Worm (Caenorhabditis elegans) whole organism, L3 larva: Measurements from ENCODE around the gene F36D4.4.
"Not testable (repeated sequence)": the region's sequence is repeated elsewhere in the genome, so short reads cannot be mapped to it uniquely, and the experiment has no call there.

Source experiments
- ZK546.5 ChIP-seq: sonication (generic microtip); optimal IDR thresholded peaks from 2 replicates; lab custom pipeline; 2017; ENCODE audit warnings: missing biosample characterization, missing genetic modification characterization
- aly-2 ChIP-seq: fragments of 150-350 bp; optimal IDR thresholded peaks from 2 replicates; lab custom pipeline; 2014; ENCODE audit warnings: missing biosample characterization, missing genetic modification characterization
- ama-1 ChIP-seq: fragments of 150-350 bp; optimal IDR thresholded peaks from 2 replicates; lab custom pipeline; 2018
- ceh-16 ChIP-seq: sonication (generic microtip); optimal IDR thresholded peaks from 2 replicates; lab custom pipeline; 2017; ENCODE audit warnings: missing biosample characterization, missing genetic modification characterization
- ceh-28 ChIP-seq: fragments of 150-350 bp; optimal IDR thresholded peaks from 2 replicates; lab custom pipeline; 2014; ENCODE audit warnings: missing biosample characterization, missing genetic modification reagents, missing genetic modification characterization
- ceh-82 ChIP-seq: fragments of 150-350 bp; optimal IDR thresholded peaks from 2 replicates; lab custom pipeline; 2014; ENCODE audit warnings: missing biosample characterization, missing genetic modification characterization
- ceh-9 ChIP-seq: sonication (generic microtip); optimal IDR thresholded peaks from 2 replicates; lab custom pipeline; 2018; ENCODE audit warnings: missing biosample characterization, missing genetic modification characterization
- egl-5 ChIP-seq: fragments of 150-350 bp; optimal IDR thresholded peaks from 2 replicates; lab custom pipeline; 2017; ENCODE audit warnings: missing biosample characterization, missing genetic modification reagents, missing genetic modification characterization, inconsistent platforms
- elt-2 ChIP-seq: sonication (generic microtip); optimal IDR thresholded peaks from 2 replicates; lab custom pipeline; 2016; ENCODE audit warnings: missing genetic modification reagents, mild to moderate bottlenecking, missing genetic modification characterization, missing compliant biosample characterization
- elt-3 ChIP-seq, 3 experiments: fragments of 150-350 bp in 1 of 3; sonication (generic microtip) in 2 of 3; optimal IDR thresholded peaks; 2 replicates in 2 of 3; 4 replicates in 1 of 3; lab custom pipeline; 2014 to 2017; ENCODE audit warnings: missing biosample characterization in 3 of 3, missing genetic modification characterization in 3 of 3
- fkh-10 ChIP-seq: sonication (generic microtip); optimal IDR thresholded peaks from 2 replicates; lab custom pipeline; 2017; ENCODE audit warnings: missing biosample characterization, missing genetic modification reagents, missing genetic modification characterization
- fkh-2 ChIP-seq: fragments of 150-350 bp; optimal IDR thresholded peaks from 2 replicates; lab custom pipeline; 2014; ENCODE audit warnings: missing biosample characterization, missing genetic modification reagents, missing genetic modification characterization
- fos-1 ChIP-seq: fragments of 150-350 bp; optimal IDR thresholded peaks from 2 replicates; lab custom pipeline; 2014; ENCODE audit warnings: missing biosample characterization, missing genetic modification characterization
- hmg-11 ChIP-seq: sonication (generic microtip); optimal IDR thresholded peaks from 2 replicates; lab custom pipeline; 2016; ENCODE audit warnings: missing genetic modification characterization, missing compliant biosample characterization
- jun-1 ChIP-seq: fragments of 150-350 bp; optimal IDR thresholded peaks from 2 replicates; lab custom pipeline; 2014; ENCODE audit warnings: missing biosample characterization, missing genetic modification reagents, missing genetic modification characterization
- lin-15B ChIP-seq: fragments of 150-350 bp; optimal IDR thresholded peaks from 2 replicates; lab custom pipeline; 2014; ENCODE audit warnings: missing biosample characterization, missing genetic modification characterization
- lin-39 ChIP-seq: fragments of 150-350 bp; optimal IDR thresholded peaks from 2 replicates; lab custom pipeline; 2018; ENCODE audit warnings: missing biosample characterization, missing genetic modification reagents, missing genetic modification characterization
- lsy-12 ChIP-seq: sonication (generic microtip); optimal IDR thresholded peaks from 2 replicates; lab custom pipeline; 2016; ENCODE audit warnings: mild to moderate bottlenecking, missing genetic modification characterization, missing compliant biosample characterization
- mdl-1 ChIP-seq: fragments of 150-350 bp; optimal IDR thresholded peaks from 2 replicates; lab custom pipeline; 2014; ENCODE audit warnings: missing biosample characterization, missing genetic modification characterization
- nfya-1 ChIP-seq: sonication (generic microtip); optimal IDR thresholded peaks from 2 replicates; lab custom pipeline; 2017; ENCODE audit warnings: missing genetic modification characterization, mild to moderate bottlenecking, missing compliant biosample characterization, antibody characterized with exemption, moderate library complexity; ENCODE audit not compliant: insufficient read depth
- nhr-11 ChIP-seq: fragments of 150-350 bp; optimal IDR thresholded peaks from 2 replicates; lab custom pipeline; 2014; ENCODE audit warnings: missing biosample characterization, missing genetic modification characterization
- nhr-25 ChIP-seq: sonication (generic microtip); optimal IDR thresholded peaks from 2 replicates; lab custom pipeline; 2017; ENCODE audit warnings: missing biosample characterization, missing genetic modification characterization
- nhr-28 ChIP-seq: fragments of 150-350 bp; optimal IDR thresholded peaks from 2 replicates; lab custom pipeline; 2014; ENCODE audit warnings: missing biosample characterization, missing genetic modification characterization
- nhr-67 ChIP-seq: fragments of 150-350 bp; optimal IDR thresholded peaks from 2 replicates; lab custom pipeline; 2014; ENCODE audit warnings: missing biosample characterization, missing genetic modification characterization
- nhr-77 ChIP-seq: fragments of 150-350 bp; optimal IDR thresholded peaks from 2 replicates; lab custom pipeline; 2014; ENCODE audit warnings: missing biosample characterization, missing genetic modification characterization
- pha-4 ChIP-seq: fragments of 150-350 bp; optimal IDR thresholded peaks from 2 replicates; lab custom pipeline; 2014; ENCODE audit warnings: missing biosample characterization, missing genetic modification reagents, missing genetic modification characterization
- pqm-1 ChIP-seq: fragments of 150-350 bp; optimal IDR thresholded peaks from 2 replicates; lab custom pipeline; 2017; ENCODE audit warnings: missing biosample characterization, missing genetic modification characterization, inconsistent platforms
- snpc-4 ChIP-seq: fragments of 150-350 bp; optimal IDR thresholded peaks from 2 replicates; lab custom pipeline; 2014; ENCODE audit warnings: missing biosample characterization, missing genetic modification characterization
- tbx-2 ChIP-seq: sonication (generic microtip); optimal IDR thresholded peaks from 2 replicates; lab custom pipeline; 2016; ENCODE audit warnings: mild to moderate bottlenecking, missing genetic modification characterization, missing compliant biosample characterization
- unc-62 ChIP-seq: fragments of 150-350 bp; sonication (generic microtip); optimal IDR thresholded peaks from 4 replicates; lab custom pipeline; 2014; ENCODE audit warnings: missing biosample characterization, missing genetic modification reagents, missing genetic modification characterization
- zag-1 ChIP-seq: fragments of 150-350 bp; optimal IDR thresholded peaks from 2 replicates; lab custom pipeline; 2014; ENCODE audit warnings: missing biosample characterization, missing genetic modification characterization
- ztf-4 ChIP-seq: fragments of 150-350 bp; optimal IDR thresholded peaks from 2 replicates; lab custom pipeline; 2014; ENCODE audit warnings: missing biosample characterization, missing genetic modification characterization

The F36D4.4 gene

DNA sequence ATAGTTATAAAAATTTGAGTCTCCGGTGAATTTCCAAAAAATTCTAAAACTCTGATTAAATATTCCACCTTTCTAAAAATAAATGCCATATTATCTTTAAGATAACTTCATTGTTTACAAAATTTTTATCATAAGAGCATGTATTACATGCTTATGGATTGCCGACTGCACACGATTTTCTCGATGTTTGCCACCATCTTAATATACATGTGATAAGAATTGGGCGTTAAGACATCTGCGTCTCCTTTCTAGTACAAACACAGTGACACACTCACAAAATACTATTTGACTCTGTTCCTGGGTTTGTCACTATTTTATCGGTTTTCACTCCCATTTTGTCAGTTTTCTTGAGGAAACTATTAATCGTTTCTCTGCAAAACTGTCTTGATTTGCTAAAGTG, 28.7 kb upstream of the F36D4.4 start:
- peak; percentile 96 for TF ChIP-seq elt-2
- peak; percentile 90 for TF ChIP-seq pqm-1 (tag; lab: Kevin White, UChicago)
- TF ChIP-seq jun-1 (tag; lab: Kevin White, UChicago), result peak; percentile 39
- peak; percentile 89 for TF ChIP-seq pha-4 (tag; lab: Kevin White, UChicago)
- no peak for TF ChIP-seq ceh-9 (tag; lab: Kevin White, UChicago)
- no peak for TF ChIP-seq nhr-77 (tag; lab: Kevin White, UChicago)

ce11 chrV:9442471-9442870, 28.1 kb upstream of the F36D4.4 start:
- TF ChIP-seq elt-2, result peak; percentile 17
- TF ChIP-seq nhr-11 (tag; lab: Kevin White, UChicago), result no peak
- TF ChIP-seq pha-4 (tag; lab: Kevin White, UChicago), result peak; percentile 14

DNA sequence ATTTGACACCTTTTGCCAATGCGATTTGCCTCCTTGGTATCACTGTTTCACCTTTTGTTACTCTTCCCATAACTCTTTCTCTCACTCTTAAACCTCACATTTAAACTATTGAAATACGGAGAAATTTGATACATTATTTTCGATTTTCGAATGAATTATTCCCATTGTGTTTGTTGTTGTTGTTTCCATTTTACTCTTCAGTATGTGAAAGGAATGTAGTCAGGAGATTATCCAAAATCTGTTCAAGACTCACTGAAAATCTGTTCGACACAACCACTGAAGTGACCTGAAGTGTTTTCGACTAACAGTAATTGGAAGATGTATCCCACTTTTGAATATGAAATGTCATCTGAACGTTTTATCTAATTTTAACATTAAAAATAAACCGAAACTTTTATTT, 26.6 kb upstream of the F36D4.4 start:
- TF ChIP-seq zag-1 (tag; lab: Kevin White, UChicago), result no peak
- TF ChIP-seq elt-3 (tag; optimal IDR thresholded peaks at IDR 0.05; lab: Kevin White, UChicago), result no peak
- no peak for TF ChIP-seq ceh-82 (tag; lab: Kevin White, UChicago)
- no peak for TF ChIP-seq mdl-1 (tag; lab: Kevin White, UChicago)
- TF ChIP-seq elt-2, result no peak
- no peak for TF ChIP-seq ama-1 (lab: Kevin White, UChicago)
- TF ChIP-seq jun-1 (tag; lab: Kevin White, UChicago), result no peak

- TF ChIP-seq tbx-2 (tag; lab: Kevin White, UChicago) (no peak), snpc-4 (tag; lab: Kevin White, UChicago) (no peak), pha-4 (tag; lab: Kevin White, UChicago) (no peak), lin-15B (tag; lab: Kevin White, UChicago) (no peak), lsy-12 (tag; lab: Kevin White, UChicago) (no peak), unc-62 (no peak), fkh-10 (GFP tag; lab: Kevin White, UChicago) (no peak), jun-1 (tag; lab: Kevin White, UChicago) (no peak), nhr-25 (tag; lab: Kevin White, UChicago) (no peak), nfya-1 (tag; lab: Kevin White, UChicago) (no peak), egl-5 (no peak), lin-39 (tag; lab: Kevin White, UChicago) (no peak), ceh-82 (tag; lab: Kevin White, UChicago) (no peak)
These were observed 25.5 kb upstream of the F36D4.4 start for ce11 chrV:9440003-9440319.

DNA sequence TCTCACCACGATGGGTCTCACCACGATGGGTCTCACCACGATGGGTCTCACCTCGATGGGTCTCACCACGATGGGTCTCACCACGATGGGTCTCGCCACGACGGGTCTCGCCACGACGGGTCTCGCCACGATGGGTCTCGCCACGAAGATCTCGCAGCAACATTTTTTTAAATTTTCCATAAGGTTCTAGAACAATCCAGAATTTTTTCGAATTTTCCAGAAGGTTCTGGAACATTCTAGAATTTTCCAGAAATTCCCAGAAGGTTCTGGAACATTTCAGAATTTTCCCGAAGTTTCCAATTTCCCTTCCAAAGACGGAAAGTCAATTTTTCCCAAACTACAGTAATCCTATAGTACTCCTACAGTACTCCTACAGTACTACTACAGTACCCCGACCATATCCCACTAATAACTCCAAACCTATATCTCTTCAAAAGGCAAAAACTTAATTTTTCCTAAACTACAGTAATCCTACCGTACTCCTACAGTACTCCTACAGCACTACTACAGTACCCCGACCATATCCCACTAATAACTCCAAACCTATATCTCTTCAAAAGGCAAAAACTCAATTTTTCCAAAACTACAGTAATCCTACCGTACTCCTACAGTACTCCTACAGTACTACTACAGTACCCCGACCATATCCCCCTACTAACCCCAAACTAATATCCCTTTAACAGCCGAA, 25.0 kb upstream of the F36D4.4 start, which contains the start of gene Y54B9A.1:
Y54B9A.1 (minus strand) TSS at position 235 of the 688 bp plus-strand sequence.
- not testable (repeated sequence) for TF ChIP-seq nhr-77, lin-39, nhr-11 (tag; lab: Kevin White, UChicago)
- TF ChIP-seq, all 47 proteins: peak for 0; not testable (repeated sequence) for 47

- no peak for TF ChIP-seq elt-2
- no peak for TF ChIP-seq fkh-2
- TF ChIP-seq nhr-67 (tag; lab: Kevin White, UChicago), result no peak
- no peak for TF ChIP-seq mdl-1 (tag; lab: Kevin White, UChicago)
- TF ChIP-seq aly-2 (tag; lab: Kevin White, UChicago), result no peak
- TF ChIP-seq fos-1 (tag; lab: Kevin White, UChicago), result no peak
- no peak for TF ChIP-seq ceh-16 (tag; lab: Kevin White, UChicago)
- no peak for TF ChIP-seq ceh-28
- TF ChIP-seq unc-62, result no peak
These were observed 12.7 kb upstream of the F36D4.4 start, which contains the start of gene F36D4.6 for ce11 chrV:9427075-9427474. F36D4.6 (minus strand) TSS chrV:9427175.

ce11 chrV:9425593-9425992, 11.2 kb upstream of the F36D4.4 start, which contains the start of gene F36D4.5:
F36D4.5 (minus strand) TSS chrV:9425817.
- TF ChIP-seq mdl-1 (tag; lab: Kevin White, UChicago) (no peak), fkh-2 (no peak), jun-1 (tag; lab: Kevin White, UChicago) (no peak), nfya-1 (tag; lab: Kevin White, UChicago) (peak; percentile 38), elt-3 (tag; optimal IDR thresholded peaks at IDR 0.05; lab: Kevin White, UChicago) (no peak), nhr-28 (tag; lab: Kevin White, UChicago) (no peak), hmg-11 (tag; lab: Kevin White, UChicago) (peak; percentile 16), lin-15B (tag; lab: Kevin White, UChicago) (peak; percentile 22), snpc-4 (tag; lab: Kevin White, UChicago) (peak; percentile 14), ZK546.5 (no peak), pha-4 (tag; lab: Kevin White, UChicago) (peak; percentile 55), ama-1 (lab: Kevin White, UChicago) (no peak), ztf-4 (tag; lab: Kevin White, UChicago) (no peak)
